Fruit fly (Drosophila melanogaster) whole organism, embryonic: ENCODE measurements around the gene CG3764.

Experiments used
- Abd-B ChIP-seq: fragments of 200-800 bp; sonication (Bioruptor generic); optimal IDR thresholded peaks from 2 replicates; lab custom pipeline; 2018; ENCODE audit warnings: missing biosample characterization, mild to moderate bottlenecking, missing genetic modification characterization, moderate library complexity
- Atf6 ChIP-seq: fragments of 200-800 bp; sonication (Bioruptor generic); IDR thresholded peaks from 2 replicates; pipeline ENCODE4 v1.3.6; 2022; ENCODE audit warnings: missing biosample characterization, missing genetic modification characterization
- Bteb2 ChIP-seq: fragments of 200-800 bp; sonication (Bioruptor generic); optimal IDR thresholded peaks from 2 replicates; lab custom pipeline; 2016; ENCODE audit warnings: missing biosample characterization, missing genetic modification characterization
- C15 ChIP-seq: fragments of 200-800 bp; sonication (Bioruptor generic); IDR thresholded peaks from 3 replicates; pipeline ENCODE4 v1.3.6; 2022; ENCODE audit warnings: missing biosample characterization, missing genetic modification characterization
- CG10209 ChIP-seq: fragments of 200-800 bp; sonication (Bioruptor generic); optimal IDR thresholded peaks from 3 replicates; lab custom pipeline; 2017; ENCODE audit warnings: missing biosample characterization, mild to moderate bottlenecking, missing genetic modification characterization, missing genetic modification reagents
- CG10321 ChIP-seq: fragments of 200-800 bp; sonication (Bioruptor generic); IDR thresholded peaks from 2 replicates; pipeline ENCODE4 v1.3.6; 2022; ENCODE audit warnings: missing biosample characterization, missing genetic modification characterization
- CG10366 ChIP-seq: fragments of 200-800 bp; sonication (Bioruptor generic); IDR thresholded peaks from 2 replicates; pipeline ENCODE4 v1.3.6; 2022; ENCODE audit warnings: missing biosample characterization, missing genetic modification characterization
- CG12104 ChIP-seq: fragments of 200-800 bp; sonication (Bioruptor generic); optimal IDR thresholded peaks from 3 replicates; lab custom pipeline; 2016; ENCODE audit warnings: missing biosample characterization, missing genetic modification characterization
- CG12219 ChIP-seq: fragments of 200-800 bp; sonication (Bioruptor generic); optimal IDR thresholded peaks from 3 replicates; lab custom pipeline; 2018; ENCODE audit warnings: missing biosample characterization, mild to moderate bottlenecking, missing genetic modification characterization
- CG12942 ChIP-seq: fragments of 200-800 bp; sonication (Bioruptor generic); optimal IDR thresholded peaks from 3 replicates; lab custom pipeline; 2016; ENCODE audit warnings: missing biosample characterization, missing genetic modification characterization
- CG13287 ChIP-seq: fragments of 200-800 bp; sonication (Bioruptor generic); IDR thresholded peaks from 2 replicates; pipeline ENCODE4 v1.3.6; 2022; ENCODE audit warnings: missing biosample characterization, missing genetic modification characterization; ENCODE audit not compliant: partially characterized antibody
- CG14965 ChIP-seq: fragments of 200-800 bp; sonication (Bioruptor generic); optimal IDR thresholded peaks from 2 replicates; lab custom pipeline; 2016; ENCODE audit warnings: missing biosample characterization, missing genetic modification characterization, borderline replicate concordance
- CG15601 ChIP-seq: fragments of 200-800 bp; sonication (Bioruptor generic); optimal IDR thresholded peaks from 3 replicates; lab custom pipeline; 2019; ENCODE audit warnings: missing biosample characterization, mild to moderate bottlenecking, missing genetic modification characterization, moderate library complexity
- CG15696 ChIP-seq: fragments of 200-800 bp; sonication (Bioruptor generic); optimal IDR thresholded peaks from 2 replicates; lab custom pipeline; 2019; ENCODE audit warnings: missing biosample characterization, mild to moderate bottlenecking, missing genetic modification characterization, moderate library complexity
- CG17802 ChIP-seq: fragments of 200-800 bp; sonication (Bioruptor generic); optimal IDR thresholded peaks from 2 replicates; lab custom pipeline; 2018; ENCODE audit warnings: missing biosample characterization, mild to moderate bottlenecking, missing genetic modification characterization, moderate library complexity
- CG18476 ChIP-seq: fragments of 200-800 bp; sonication (Bioruptor generic); optimal IDR thresholded peaks from 2 replicates; lab custom pipeline; 2016; ENCODE audit warnings: missing biosample characterization, mild to moderate bottlenecking, missing genetic modification characterization
- CG18619 ChIP-seq: fragments of 200-800 bp; sonication (Bioruptor generic); optimal IDR thresholded peaks from 3 replicates; lab custom pipeline; 2017; ENCODE audit warnings: missing biosample characterization, mild to moderate bottlenecking, missing genetic modification characterization
- CG2129 ChIP-seq: fragments of 200-800 bp; sonication (Bioruptor generic); IDR thresholded peaks from 2 replicates; pipeline ENCODE4 v1.3.6; 2022; ENCODE audit warnings: missing biosample characterization, missing genetic modification characterization; ENCODE audit not compliant: partially characterized antibody
- CG2875 ChIP-seq: fragments of 200-800 bp; sonication (Bioruptor generic); optimal IDR thresholded peaks from 2 replicates; lab custom pipeline; 2017; ENCODE audit warnings: missing biosample characterization, mild to moderate bottlenecking, missing genetic modification characterization, missing genetic modification reagents
- CG3163 ChIP-seq: fragments of 200-800 bp; sonication (Bioruptor generic); optimal IDR thresholded peaks from 3 replicates; lab custom pipeline; 2016; ENCODE audit warnings: missing biosample characterization, missing genetic modification characterization
- CG32767 ChIP-seq: fragments of 200-800 bp; sonication (Bioruptor generic); IDR thresholded peaks from 2 replicates; pipeline ENCODE4 v1.3.6; 2022; ENCODE audit warnings: missing biosample characterization, missing genetic modification characterization
- CG34422 ChIP-seq: fragments of 200-800 bp; sonication (Bioruptor generic); IDR thresholded peaks from 3 replicates; pipeline ENCODE4 v1.3.6; 2022; ENCODE audit warnings: missing biosample characterization, missing genetic modification characterization
- CG4617 ChIP-seq: fragments of 200-800 bp; sonication (Bioruptor generic); optimal IDR thresholded peaks from 3 replicates; lab custom pipeline; 2016; ENCODE audit warnings: missing biosample characterization, missing genetic modification characterization, borderline replicate concordance
- CG7357 ChIP-seq: fragments of 200-800 bp; sonication (Bioruptor generic); IDR thresholded peaks from 3 replicates; pipeline ENCODE4 v1.3.6; 2022; ENCODE audit warnings: missing biosample characterization, missing genetic modification characterization
- CG8290 ChIP-seq, 3 experiments: fragments of 200-800 bp; sonication (Bioruptor generic); optimal IDR thresholded peaks; 2 replicates each; lab custom pipeline; 2016 to 2019; ENCODE audit warnings: missing biosample characterization in 3 of 3, missing genetic modification characterization in 3 of 3, mild to moderate bottlenecking in 2 of 3, moderate library complexity in 1 of 3
- CG8359 ChIP-seq: fragments of 200-800 bp; sonication (Bioruptor generic); optimal IDR thresholded peaks from 2 replicates; lab custom pipeline; 2017; ENCODE audit warnings: missing biosample characterization, mild to moderate bottlenecking, missing genetic modification characterization, borderline replicate concordance
- CG9437 ChIP-seq: fragments of 200-800 bp; sonication (Bioruptor generic); optimal IDR thresholded peaks from 2 replicates; lab custom pipeline; 2018; ENCODE audit warnings: missing biosample characterization, mild to moderate bottlenecking, missing genetic modification characterization
- CTCF ChIP-seq: fragments of 200-800 bp; sonication (Bioruptor generic); optimal IDR thresholded peaks from 2 replicates; lab custom pipeline; 2017; ENCODE audit warnings: missing biosample characterization, mild to moderate bottlenecking, missing genetic modification characterization, moderate library complexity
- Dbx ChIP-seq: fragments of 200-800 bp; sonication (Bioruptor generic); IDR thresholded peaks from 3 replicates; pipeline ENCODE4 v1.3.6; 2022; ENCODE audit warnings: missing biosample characterization, missing genetic modification characterization
- Dref ChIP-seq: fragments of 200-800 bp; sonication (Bioruptor generic); IDR thresholded peaks from 2 replicates; pipeline ENCODE4 v1.3.6; 2022; ENCODE audit warnings: missing biosample characterization, missing genetic modification characterization
- Drgx ChIP-seq: fragments of 200-800 bp; sonication (Bioruptor generic); IDR thresholded peaks from 2 replicates; pipeline ENCODE4 v1.3.6; 2022; ENCODE audit warnings: missing biosample characterization, missing genetic modification characterization
- H2.0 ChIP-seq: fragments of 200-800 bp; sonication (Bioruptor generic); IDR thresholded peaks from 2 replicates; pipeline ENCODE4 v1.3.6; 2022; ENCODE audit warnings: missing biosample characterization, missing genetic modification characterization
- Mad ChIP-seq: fragments of 200-800 bp; sonication (Bioruptor generic); optimal IDR thresholded peaks from 2 replicates; lab custom pipeline; 2016; ENCODE audit warnings: missing biosample characterization, missing genetic modification characterization
- NC2α ChIP-seq: fragments of 200-800 bp; sonication (Bioruptor generic); optimal IDR thresholded peaks from 2 replicates; lab custom pipeline; 2016; ENCODE audit warnings: missing biosample characterization, missing genetic modification characterization
- Rx ChIP-seq: fragments of 200-800 bp; sonication (Bioruptor generic); IDR thresholded peaks from 2 replicates; pipeline ENCODE4 v1.3.6; 2022; ENCODE audit warnings: missing biosample characterization, missing genetic modification characterization
- Sox100B ChIP-seq: fragments of 200-800 bp; sonication (Bioruptor generic); optimal IDR thresholded peaks from 3 replicates; lab custom pipeline; 2018; ENCODE audit warnings: missing biosample characterization, mild to moderate bottlenecking, missing genetic modification characterization
- Sry-δ ChIP-seq: fragments of 200-800 bp; sonication (Bioruptor generic); optimal IDR thresholded peaks from 2 replicates; lab custom pipeline; 2016; ENCODE audit warnings: missing biosample characterization, missing genetic modification characterization
- Xbp1 ChIP-seq: fragments of 200-800 bp; sonication (Bioruptor generic); optimal IDR thresholded peaks from 3 replicates; lab custom pipeline; 2016; ENCODE audit warnings: missing biosample characterization, mild to moderate bottlenecking, missing genetic modification characterization
- bbx ChIP-seq: fragments of 200-800 bp; sonication (Bioruptor generic); IDR thresholded peaks from 2 replicates; pipeline ENCODE4 v1.3.6; 2022; ENCODE audit warnings: missing biosample characterization, missing genetic modification characterization; ENCODE audit not compliant: partially characterized antibody
- corto ChIP-seq: fragments of 200-800 bp; sonication (Bioruptor generic); optimal IDR thresholded peaks from 2 replicates; lab custom pipeline; 2016; ENCODE audit warnings: missing biosample characterization, mild to moderate bottlenecking, missing genetic modification characterization, moderate library complexity
- crol ChIP-seq: fragments of 200-800 bp; sonication (Bioruptor generic); IDR thresholded peaks from 2 replicates; pipeline ENCODE4 v1.3.6; 2022; ENCODE audit warnings: missing biosample characterization, missing genetic modification characterization
- dmrt99B ChIP-seq: fragments of 200-800 bp; sonication (Bioruptor generic); optimal IDR thresholded peaks from 2 replicates; lab custom pipeline; 2018; ENCODE audit warnings: missing biosample characterization, mild to moderate bottlenecking, missing genetic modification characterization, moderate library complexity
- en ChIP-seq: fragments of 200-800 bp; sonication (Bioruptor generic); optimal IDR thresholded peaks from 2 replicates; lab custom pipeline; 2016; ENCODE audit warnings: missing biosample characterization, missing genetic modification characterization
- nom ChIP-seq: fragments of 200-800 bp; sonication (Bioruptor generic); optimal IDR thresholded peaks from 2 replicates; lab custom pipeline; 2017; ENCODE audit warnings: missing biosample characterization, missing genetic modification characterization, mild to moderate bottlenecking, moderate library complexity, missing genetic modification reagents
- oc ChIP-seq: fragments of 200-800 bp; sonication (Bioruptor generic); optimal IDR thresholded peaks from 2 replicates; lab custom pipeline; 2018; ENCODE audit warnings: missing biosample characterization, mild to moderate bottlenecking, missing genetic modification characterization, moderate library complexity
- seq ChIP-seq: fragments of 200-800 bp; sonication (Bioruptor generic); IDR thresholded peaks from 2 replicates; pipeline ENCODE4 v1.3.6; 2022; ENCODE audit warnings: missing biosample characterization, missing genetic modification characterization
- slp2 ChIP-seq: fragments of 200-800 bp; sonication (Bioruptor generic); optimal IDR thresholded peaks from 2 replicates; lab custom pipeline; 2016; ENCODE audit warnings: missing biosample characterization, missing genetic modification characterization
- tio ChIP-seq: fragments of 200-800 bp; sonication (Bioruptor generic); optimal IDR thresholded peaks from 2 replicates; lab custom pipeline; 2017; ENCODE audit warnings: missing biosample characterization, missing genetic modification characterization, inconsistent platforms
- tna ChIP-seq: fragments of 200-800 bp; sonication (Bioruptor generic); IDR thresholded peaks from 2 replicates; pipeline ENCODE4 v1.3.6; 2022; ENCODE audit warnings: missing biosample characterization, missing genetic modification characterization; ENCODE audit not compliant: partially characterized antibody
- zf30C ChIP-seq: fragments of 200-800 bp; sonication (Bioruptor generic); optimal IDR thresholded peaks from 3 replicates; lab custom pipeline; 2018; ENCODE audit warnings: missing biosample characterization, mild to moderate bottlenecking, missing genetic modification characterization

Gene CG3764

dm6 chr3L:16969652-16970109 is 42.7 kb downstream of the CG3764 start, which contains the start of gene Exn (continued):
- no peak for TF ChIP-seq CG3163 (GFP tag; lab: Kevin White, UChicago)
- peak; percentile 24 for TF ChIP-seq nom (GFP tag; lab: Kevin White, UChicago)
- TF ChIP-seq Rx (GFP tag; lab: Robert Waterston, UW) = no peak
- no peak for TF ChIP-seq CG2129
- no peak for TF ChIP-seq Sox100B (GFP tag; lab: Kevin White, UChicago)
- TF ChIP-seq slp2 (GFP tag; lab: Kevin White, UChicago) = no peak
- TF ChIP-seq CG18476 (GFP tag; lab: Kevin White, UChicago) = no peak
- TF ChIP-seq corto (GFP tag; lab: Kevin White, UChicago) = no peak
- TF ChIP-seq CG2875 (GFP tag; lab: Kevin White, UChicago) = no peak
- TF ChIP-seq tna (GFP tag; lab: Robert Waterston, UW) = peak; percentile 33; the same call in 1 of the 2 replicates
- no peak for TF ChIP-seq CG15696 (tag; lab: Kevin White, UChicago)
- peak; percentile 47; the same call in 1 of the 3 replicates for TF ChIP-seq Dbx (GFP tag; lab: Robert Waterston, UW)
- TF ChIP-seq CG10366 (GFP tag; lab: Robert Waterston, UW) = no peak
- peak; percentile 82 for TF ChIP-seq CG15601 (tag; lab: Kevin White, UChicago)
- no peak for TF ChIP-seq CG12104 (GFP tag; lab: Kevin White, UChicago)
- no peak for TF ChIP-seq CG10321 (GFP tag; lab: Robert Waterston, UW)
- no peak for TF ChIP-seq Dref (GFP tag; lab: Robert Waterston, UW)
- TF ChIP-seq CG12942 = no peak
- no peak for TF ChIP-seq CG7357 (GFP tag; lab: Robert Waterston, UW)
- no peak for TF ChIP-seq Xbp1 (GFP tag; lab: Kevin White, UChicago)
- TF ChIP-seq CG4617 (GFP tag; lab: Kevin White, UChicago) = no peak
- TF ChIP-seq C15 (GFP tag; lab: Robert Waterston, UW) = no peak
- no peak for TF ChIP-seq CG18619 (GFP tag; lab: Kevin White, UChicago)
- TF ChIP-seq crol (GFP tag; lab: Robert Waterston, UW) = peak; percentile 92
- TF ChIP-seq zf30C (GFP tag; lab: Kevin White, UChicago) = no peak
- TF ChIP-seq Sry-δ (GFP tag; lab: Kevin White, UChicago) = no peak
- TF ChIP-seq CG8359 (GFP tag; lab: Kevin White, UChicago) = no peak
- no peak for TF ChIP-seq CTCF (GFP tag; lab: Kevin White, UChicago)
- peak; percentile 48; the same call in 1 of the 3 replicates for TF ChIP-seq CG34422 (GFP tag; lab: Robert Waterston, UW)
- TF ChIP-seq NC2α = no peak
- TF ChIP-seq oc (tag; lab: Kevin White, UChicago) = no peak
- TF ChIP-seq tio (GFP tag; lab: Kevin White, UChicago) = no peak
- no peak for TF ChIP-seq CG8290 (GFP tag; optimal IDR thresholded peaks at IDR 0.05; lab: Kevin White, UChicago)
- no peak for TF ChIP-seq CG8290 (tag; optimal IDR thresholded peaks at IDR 0.05; lab: Kevin White, UChicago)
- TF ChIP-seq CG12219 (GFP tag; lab: Kevin White, UChicago) = peak; percentile 37
- TF ChIP-seq seq (GFP tag; lab: Robert Waterston, UW) = no peak
- no peak for TF ChIP-seq en (GFP tag; lab: Kevin White, UChicago)
- TF ChIP-seq bbx (GFP tag; lab: Robert Waterston, UW) = peak; percentile 48; the same call in 1 of the 2 replicates
- no peak for TF ChIP-seq Abd-B
- no peak for TF ChIP-seq CG9437 (GFP tag; lab: Kevin White, UChicago)
- peak; percentile 29; the same call in 1 of the 2 replicates for TF ChIP-seq Drgx (GFP tag; lab: Robert Waterston, UW)
- no peak for TF ChIP-seq Mad (GFP tag; lab: Kevin White, UChicago)
- no peak for TF ChIP-seq dmrt99B (tag; lab: Kevin White, UChicago)
- TF ChIP-seq CG13287 (GFP tag; lab: Robert Waterston, UW) = peak; percentile 54; the same call in 1 of the 2 replicates
- TF ChIP-seq H2.0 = 0 out of 2 replicates have a peak, but pooled peaks have one; percentile 3
- TF ChIP-seq Atf6 (GFP tag; lab: Robert Waterston, UW) = peak; percentile 65
- TF ChIP-seq CG14965 (GFP tag; lab: Kevin White, UChicago) = no peak
- TF ChIP-seq CG32767 = no peak
- no peak for TF ChIP-seq CG10209 (GFP tag; lab: Kevin White, UChicago)
- TF ChIP-seq Bteb2 (GFP tag; lab: Kevin White, UChicago) = no peak
- TF ChIP-seq CG17802 (tag; lab: Kevin White, UChicago) = no peak
